Fruit fly (Drosophila melanogaster) whole organism, prepupa: ENCODE data around the gene eIF3d2.

Experiments used
- CG10669 ChIP-seq: fragments of 200-800 bp; sonication (Bioruptor generic); optimal IDR thresholded peaks from 3 replicates; lab custom pipeline; 2018; ENCODE audit warnings: missing biosample characterization, mild to moderate bottlenecking, missing genetic modification characterization, moderate library complexity
- CG16779 ChIP-seq: fragments of 200-800 bp; sonication (Bioruptor generic); optimal IDR thresholded peaks from 3 replicates; lab custom pipeline; 2017; ENCODE audit warnings: missing biosample characterization, mild to moderate bottlenecking, missing genetic modification characterization
- CG3032 ChIP-seq: fragments of 200-800 bp; optimal IDR thresholded peaks from 2 replicates; lab custom pipeline; 2019; ENCODE audit warnings: missing biosample characterization, mild to moderate bottlenecking, missing genetic modification characterization, moderate library complexity
- CG8632 ChIP-seq: fragments of 200-800 bp; sonication (Bioruptor generic); optimal IDR thresholded peaks from 3 replicates; lab custom pipeline; 2016; ENCODE audit warnings: missing biosample characterization, missing genetic modification characterization
- Eip93F ChIP-seq: fragments of 200-800 bp; sonication (Bioruptor generic); optimal IDR thresholded peaks from 2 replicates; lab custom pipeline; 2016; ENCODE audit warnings: missing biosample characterization, mild to moderate bottlenecking, missing genetic modification characterization
- acj6 ChIP-seq: fragments of 200-800 bp; sonication (Bioruptor generic); optimal IDR thresholded peaks from 3 replicates; lab custom pipeline; 2016; ENCODE audit warnings: missing biosample characterization, missing genetic modification characterization
- svp ChIP-seq: fragments of 200-800 bp; sonication (Bioruptor generic); peaks from one replicate; lab custom pipeline; 2016; ENCODE audit warnings: missing biosample characterization, missing genetic modification characterization

The eIF3d2 gene

DNA sequence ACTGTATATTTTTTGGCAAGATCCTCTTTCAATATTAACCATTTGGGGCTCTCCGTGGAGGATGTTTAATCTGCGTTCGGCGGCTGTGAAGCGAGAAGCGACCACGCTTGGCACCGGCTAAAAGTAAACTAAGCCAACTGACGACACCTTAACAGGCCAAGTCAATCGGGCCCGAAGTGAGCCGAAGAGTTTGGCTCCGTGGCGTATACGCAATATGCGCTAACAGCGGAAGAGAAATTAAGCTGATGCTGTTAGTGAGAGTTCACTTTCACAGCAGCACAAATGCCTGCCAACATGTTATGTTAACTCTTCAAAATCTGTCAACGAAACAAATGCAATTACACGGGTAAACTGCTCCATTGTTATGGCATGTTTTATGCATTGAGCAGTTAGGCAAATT lies 36.3 kb downstream of the eIF3d2 start, which contains the start of gene dpr15:
TSS of gene dpr15 (minus strand) at position 101 of the 400 bp plus-strand sequence.
- TF ChIP-seq CG16779 (tag; lab: Kevin White, UChicago) (no peak), CG3032 (tag; lab: Kevin White, UChicago) (no peak), Eip93F (GFP tag; lab: Kevin White, UChicago) (no peak), acj6 (no peak), CG8632 (GFP tag; lab: Kevin White, UChicago) (no peak), CG10669 (GFP tag; lab: Kevin White, UChicago) (no peak), svp (no peak)
- TF ChIP-seq, all 60 proteins: peak for 0
